Worm (Caenorhabditis elegans) whole organism, midembryonic: ENCODE data around the gene C29H12.6.

Experiments used
- T22C8.4 ChIP-seq: fragments of 200-800 bp; sonication (Bioruptor generic); IDR thresholded peaks from 2 replicates; pipeline ENCODE4 v1.3.6; 2022; ENCODE audit warnings: missing genetic modification characterization, missing compliant biosample characterization
- cog-1 ChIP-seq: sonication (generic microtip); optimal IDR thresholded peaks from 2 replicates; lab custom pipeline; 2016; ENCODE audit warnings: missing genetic modification characterization, missing compliant biosample characterization
- klf-2 ChIP-seq: fragments of 200-800 bp; sonication (Bioruptor generic); conservative IDR thresholded peaks from 2 replicates; pipeline ENCODE4 v1.3.6; 2022; ENCODE audit warnings: missing genetic modification reagents, missing genetic modification characterization, missing compliant biosample characterization
- ref-1 ChIP-seq: fragments of 200-800 bp; sonication (Bioruptor generic); conservative IDR thresholded peaks from 2 replicates; pipeline ENCODE4 v1.3.6; 2022; ENCODE audit warnings: missing genetic modification reagents, missing genetic modification characterization, missing compliant biosample characterization
- ztf-23 ChIP-seq: fragments of 200-800 bp; sonication (Bioruptor generic); IDR thresholded peaks from 2 replicates; pipeline ENCODE4 v1.3.6; 2022; ENCODE audit warnings: missing genetic modification reagents, missing genetic modification characterization, missing compliant biosample characterization
- ztf-29 ChIP-seq: fragments of 200-800 bp; sonication (Bioruptor generic); IDR thresholded peaks from 2 replicates; pipeline ENCODE4 v1.3.6; 2022; ENCODE audit warnings: missing genetic modification reagents, missing genetic modification characterization, missing compliant biosample characterization

DNA sequence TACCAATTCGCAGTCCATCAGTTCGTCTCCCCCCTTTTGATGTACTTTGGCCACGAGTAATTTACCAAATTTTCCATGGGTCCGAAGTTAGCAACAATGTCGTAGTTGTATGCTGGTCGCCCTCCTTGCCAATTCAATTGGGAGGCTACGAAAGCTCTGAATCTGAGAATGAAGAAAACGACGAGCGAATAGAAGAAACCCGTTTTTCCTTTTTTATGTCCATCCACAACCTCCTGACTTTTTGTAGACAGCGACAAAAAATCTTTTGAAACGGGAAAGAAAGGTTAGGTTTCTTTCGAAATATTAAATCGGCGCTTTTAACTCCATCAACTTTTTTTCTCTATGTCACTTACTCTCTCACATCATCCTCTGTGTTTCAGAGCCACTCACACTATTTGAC is 24.5 kb upstream of the C29H12.6 start:
- TF ChIP-seq cog-1 (tag; lab: Kevin White, UChicago) (no peak), klf-2 (GFP tag; lab: Robert Waterston, UW) (no peak), T22C8.4 (GFP tag; lab: Robert Waterston, UW) (no peak), ztf-29 (GFP tag; lab: Robert Waterston, UW) (no peak), ref-1 (GFP tag; lab: Robert Waterston, UW) (no peak), ztf-23 (GFP tag; lab: Robert Waterston, UW) (no peak)
